Worm (Caenorhabditis elegans) whole organism, L2 larva: ENCODE data around the gene K05F6.4.

Source experiments
- F13H6.1 ChIP-seq: sonication (generic microtip); optimal IDR thresholded peaks from 2 replicates; lab custom pipeline; 2016; ENCODE audit warnings: missing genetic modification characterization, missing compliant biosample characterization
- R02D3.7 ChIP-seq: fragments of 150-350 bp; optimal IDR thresholded peaks from 2 replicates; lab custom pipeline; 2014; ENCODE audit warnings: missing biosample characterization, missing genetic modification characterization
- ama-1 ChIP-seq: fragments of 150-350 bp; optimal IDR thresholded peaks from 2 replicates; lab custom pipeline; 2018; ENCODE audit warnings: inconsistent platforms
- elt-3 ChIP-seq: sonication (generic microtip); optimal IDR thresholded peaks from 2 replicates; lab custom pipeline; 2017; ENCODE audit warnings: missing biosample characterization, missing genetic modification characterization
- lin-39 ChIP-seq: fragments of 150-350 bp; optimal IDR thresholded peaks from 2 replicates; lab custom pipeline; 2014; ENCODE audit warnings: missing biosample characterization, missing genetic modification reagents, missing genetic modification characterization
- nhr-77 ChIP-seq: fragments of 150-350 bp; optimal IDR thresholded peaks from 2 replicates; lab custom pipeline; 2014; ENCODE audit warnings: missing biosample characterization, missing genetic modification characterization
- skn-1 ChIP-seq: sonication (generic microtip); optimal IDR thresholded peaks from 2 replicates; lab custom pipeline; 2017; ENCODE audit warnings: missing biosample characterization, missing genetic modification characterization
- unc-62 ChIP-seq: fragments of 150-350 bp; optimal IDR thresholded peaks from 2 replicates; lab custom pipeline; 2014; ENCODE audit warnings: missing biosample characterization, missing genetic modification reagents, missing genetic modification characterization
- ztf-11 ChIP-seq: sonication (generic microtip); optimal IDR thresholded peaks from 2 replicates; lab custom pipeline; 2017; ENCODE audit warnings: missing biosample characterization, missing genetic modification characterization

DNA sequence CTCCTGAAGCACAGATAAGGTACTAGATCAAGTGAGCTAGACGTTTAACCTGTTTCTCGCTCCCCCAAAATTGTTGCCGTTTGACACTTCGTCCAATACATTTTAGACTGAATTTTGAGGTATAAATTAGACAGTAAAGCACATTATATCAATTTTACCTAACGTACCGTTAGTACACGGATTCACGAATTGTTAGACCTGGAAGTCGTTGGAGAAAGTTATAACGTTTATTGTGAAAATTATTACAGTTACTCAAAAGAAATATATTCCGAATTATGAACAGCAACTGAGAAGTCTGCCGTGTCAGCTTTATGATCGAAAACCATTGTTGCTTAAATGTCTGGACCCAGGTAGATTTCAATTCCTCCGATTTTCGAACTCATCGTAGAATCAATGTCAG is 17.6 kb downstream of the K05F6.4 start:
- no peak for TF ChIP-seq ztf-11 (tag; lab: Kevin White, UChicago)
- TF ChIP-seq skn-1 = no peak
- TF ChIP-seq nhr-77 (tag; lab: Kevin White, UChicago) = no peak
- TF ChIP-seq R02D3.7 = no peak
- TF ChIP-seq ama-1 (lab: Kevin White, UChicago) = no peak
- no peak for TF ChIP-seq unc-62 (GFP tag; lab: Kevin White, UChicago)
- TF ChIP-seq lin-39 (tag; lab: Kevin White, UChicago) = no peak
- no peak for TF ChIP-seq F13H6.1
- TF ChIP-seq elt-3 = no peak
